Fruit fly (Drosophila melanogaster) whole organism, embryonic: Measurements from ENCODE around the gene CG5096.

Experiments used
- Atf3 ChIP-seq: fragments of 200-800 bp; sonication (Bioruptor generic); optimal IDR thresholded peaks from 3 replicates; lab custom pipeline; 2016; ENCODE audit warnings: missing biosample characterization, missing genetic modification characterization
- CG10209 ChIP-seq: fragments of 200-800 bp; sonication (Bioruptor generic); optimal IDR thresholded peaks from 3 replicates; lab custom pipeline; 2017; ENCODE audit warnings: missing biosample characterization, mild to moderate bottlenecking, missing genetic modification characterization, missing genetic modification reagents
- CG11696 ChIP-seq: fragments of 200-800 bp; sonication (Bioruptor generic); IDR thresholded peaks from 2 replicates; pipeline ENCODE4 v1.3.6; 2022; ENCODE audit warnings: missing biosample characterization, missing genetic modification characterization
- CG12391 ChIP-seq: fragments of 200-800 bp; sonication (Bioruptor generic); optimal IDR thresholded peaks from 3 replicates; lab custom pipeline; 2018; ENCODE audit warnings: missing biosample characterization, mild to moderate bottlenecking, missing genetic modification characterization, moderate library complexity
- CG14710 ChIP-seq: fragments of 200-800 bp; sonication (Bioruptor generic); optimal IDR thresholded peaks from 3 replicates; lab custom pipeline; 2019; ENCODE audit warnings: missing biosample characterization, mild to moderate bottlenecking, missing genetic modification characterization, moderate library complexity
- CG15601 ChIP-seq: fragments of 200-800 bp; sonication (Bioruptor generic); optimal IDR thresholded peaks from 3 replicates; lab custom pipeline; 2019; ENCODE audit warnings: missing biosample characterization, mild to moderate bottlenecking, missing genetic modification characterization, moderate library complexity
- CG15696 ChIP-seq: fragments of 200-800 bp; sonication (Bioruptor generic); optimal IDR thresholded peaks from 2 replicates; lab custom pipeline; 2019; ENCODE audit warnings: missing biosample characterization, mild to moderate bottlenecking, missing genetic modification characterization, moderate library complexity
- CG17829 ChIP-seq: fragments of 200-800 bp; optimal IDR thresholded peaks from 2 replicates; lab custom pipeline; 2019; ENCODE audit warnings: missing biosample characterization, mild to moderate bottlenecking, missing genetic modification characterization, moderate library complexity
- CG18476 ChIP-seq: fragments of 200-800 bp; sonication (Bioruptor generic); optimal IDR thresholded peaks from 2 replicates; lab custom pipeline; 2016; ENCODE audit warnings: missing biosample characterization, mild to moderate bottlenecking, missing genetic modification characterization
- CG18619 ChIP-seq: fragments of 200-800 bp; sonication (Bioruptor generic); optimal IDR thresholded peaks from 3 replicates; lab custom pipeline; 2017; ENCODE audit warnings: missing biosample characterization, mild to moderate bottlenecking, missing genetic modification characterization
- CG31388 ChIP-seq: fragments of 200-800 bp; sonication (Bioruptor generic); optimal IDR thresholded peaks from 2 replicates; lab custom pipeline; 2016; ENCODE audit warnings: missing biosample characterization, missing genetic modification characterization
- CG31441 ChIP-seq: fragments of 200-800 bp; sonication (Bioruptor generic); IDR thresholded peaks from 2 replicates; pipeline ENCODE4 v1.3.6; 2022; ENCODE audit warnings: missing biosample characterization, missing genetic modification characterization
- CG43689 ChIP-seq: fragments of 200-800 bp; sonication (Bioruptor generic); IDR thresholded peaks from 2 replicates; pipeline ENCODE4 v1.3.6; 2022; ENCODE audit warnings: missing biosample characterization, missing genetic modification characterization
- CG6791 ChIP-seq: fragments of 200-800 bp; sonication (Bioruptor generic); IDR thresholded peaks from 3 replicates; pipeline ENCODE4 v1.3.6; 2022; ENCODE audit warnings: missing biosample characterization, missing genetic modification characterization; ENCODE audit not compliant: partially characterized antibody
- CG6854 ChIP-seq: fragments of 200-800 bp; sonication (Bioruptor generic); optimal IDR thresholded peaks from 3 replicates; lab custom pipeline; 2017; ENCODE audit warnings: missing biosample characterization, mild to moderate bottlenecking, missing genetic modification characterization
- CG7786 ChIP-seq: fragments of 200-800 bp; sonication (Bioruptor generic); optimal IDR thresholded peaks from 2 replicates; lab custom pipeline; 2016; ENCODE audit warnings: missing biosample characterization, missing genetic modification characterization
- CG8924 ChIP-seq: fragments of 200-800 bp; optimal IDR thresholded peaks from 3 replicates; lab custom pipeline; 2019; ENCODE audit warnings: missing biosample characterization, mild to moderate bottlenecking, missing genetic modification characterization, moderate library complexity
- CG9876 ChIP-seq: fragments of 200-800 bp; sonication (Bioruptor generic); optimal IDR thresholded peaks from 2 replicates; lab custom pipeline; 2016; ENCODE audit warnings: missing biosample characterization, missing genetic modification characterization
- Dbx ChIP-seq: fragments of 200-800 bp; sonication (Bioruptor generic); IDR thresholded peaks from 3 replicates; pipeline ENCODE4 v1.3.6; 2022; ENCODE audit warnings: missing biosample characterization, missing genetic modification characterization
- Dfd ChIP-seq, 2 experiments: fragments of >200 bp; optimal IDR thresholded peaks; 2 replicates each; lab custom pipeline; 2017; ENCODE audit warnings: missing biosample characterization in 2 of 2, missing genetic modification characterization in 2 of 2
- HmgD ChIP-seq: fragments of 200-800 bp; sonication (Bioruptor generic); optimal IDR thresholded peaks from 3 replicates; lab custom pipeline; 2016; ENCODE audit warnings: missing biosample characterization, missing genetic modification characterization
- Lpt ChIP-seq: fragments of >200 bp; optimal IDR thresholded peaks from 2 replicates; lab custom pipeline; 2018; ENCODE audit warnings: missing biosample characterization, missing genetic modification characterization
- Mad ChIP-seq: fragments of 200-800 bp; sonication (Bioruptor generic); optimal IDR thresholded peaks from 2 replicates; lab custom pipeline; 2016; ENCODE audit warnings: missing biosample characterization, missing genetic modification characterization
- NC2β ChIP-seq: fragments of 200-800 bp; sonication (Bioruptor generic); optimal IDR thresholded peaks from 2 replicates; lab custom pipeline; 2016; ENCODE audit warnings: missing biosample characterization, missing genetic modification characterization
- NfI ChIP-seq: fragments of 200-800 bp; sonication (Bioruptor generic); optimal IDR thresholded peaks from 3 replicates; lab custom pipeline; 2018; ENCODE audit warnings: missing biosample characterization, mild to moderate bottlenecking, missing genetic modification characterization, moderate library complexity
- Pdp1 ChIP-seq, 2 experiments: fragments of 200-800 bp; sonication (Bioruptor generic); optimal IDR thresholded peaks; 3 replicates each; lab custom pipeline; 2016; ENCODE audit warnings: missing biosample characterization in 2 of 2, missing genetic modification characterization in 2 of 2, mild to moderate bottlenecking in 1 of 2, moderate library complexity in 1 of 2
- Sin3A ChIP-seq: fragments of >200 bp; optimal IDR thresholded peaks from 2 replicates; lab custom pipeline; 2018
- Xrp1 ChIP-seq: fragments of 200-800 bp; sonication (Bioruptor generic); IDR thresholded peaks from 2 replicates; pipeline ENCODE4 v1.3.6; 2022; ENCODE audit warnings: missing biosample characterization, missing genetic modification characterization
- ac ChIP-seq: fragments of 200-800 bp; sonication (Bioruptor generic); optimal IDR thresholded peaks from 3 replicates; lab custom pipeline; 2017; ENCODE audit warnings: missing biosample characterization, mild to moderate bottlenecking, missing genetic modification characterization
- al ChIP-seq: fragments of 200-800 bp; sonication (Bioruptor generic); IDR thresholded peaks from 2 replicates; pipeline ENCODE4 v1.3.6; 2022; ENCODE audit warnings: missing biosample characterization, missing genetic modification characterization
- aop ChIP-seq: fragments of 200-800 bp; sonication (Bioruptor generic); IDR thresholded peaks from 2 replicates; pipeline ENCODE4 v1.3.6; 2022; ENCODE audit warnings: missing biosample characterization, missing genetic modification characterization
- ap ChIP-seq: fragments of 200-800 bp; sonication (Bioruptor generic); IDR thresholded peaks from 2 replicates; pipeline ENCODE4 v1.3.6; 2022; ENCODE audit warnings: missing biosample characterization, missing genetic modification characterization
- ase ChIP-seq: fragments of 200-800 bp; sonication (Bioruptor generic); IDR thresholded peaks from 3 replicates; pipeline ENCODE4 v1.3.6; 2022; ENCODE audit warnings: missing biosample characterization, missing genetic modification characterization
- esg ChIP-seq: fragments of 200-800 bp; sonication (Bioruptor generic); conservative IDR thresholded peaks from 2 replicates; pipeline ENCODE4 v1.3.6; 2022; ENCODE audit warnings: missing biosample characterization, missing genetic modification characterization
- fd96Cb ChIP-seq: fragments of 200-800 bp; sonication (Bioruptor generic); optimal IDR thresholded peaks from 2 replicates; lab custom pipeline; 2018; ENCODE audit warnings: missing biosample characterization, mild to moderate bottlenecking, missing genetic modification characterization, moderate library complexity
- gcm2 ChIP-seq: fragments of 200-800 bp; sonication (Bioruptor generic); optimal IDR thresholded peaks from 2 replicates; lab custom pipeline; 2016; ENCODE audit warnings: missing biosample characterization, missing genetic modification characterization
- gro ChIP-seq: fragments of 200-800 bp; sonication (Bioruptor generic); optimal IDR thresholded peaks from 2 replicates; lab custom pipeline; 2016; ENCODE audit warnings: missing biosample characterization, missing genetic modification characterization
- hb ChIP-seq: fragments of 200-800 bp; sonication (Bioruptor generic); IDR thresholded peaks from 3 replicates; pipeline ENCODE4 v1.3.6; 2022; ENCODE audit warnings: missing biosample characterization, missing genetic modification characterization; ENCODE audit not compliant: partially characterized antibody
- hbn ChIP-seq: fragments of 200-800 bp; sonication (Bioruptor generic); IDR thresholded peaks from 2 replicates; pipeline ENCODE4 v1.3.6; 2022; ENCODE audit warnings: missing biosample characterization, missing genetic modification characterization; ENCODE audit not compliant: partially characterized antibody
- hth ChIP-seq: fragments of >200 bp; optimal IDR thresholded peaks from 2 replicates; lab custom pipeline; 2017; ENCODE audit warnings: inconsistent platforms
- inv ChIP-seq: fragments of 200-800 bp; sonication (Bioruptor generic); IDR thresholded peaks from 2 replicates; pipeline ENCODE4 v1.3.6; 2022; ENCODE audit warnings: missing biosample characterization, missing genetic modification characterization; ENCODE audit not compliant: partially characterized antibody
- mam ChIP-seq: fragments of 200-800 bp; sonication (Bioruptor generic); optimal IDR thresholded peaks from 3 replicates; lab custom pipeline; 2016; ENCODE audit warnings: missing biosample characterization, missing genetic modification characterization
- nmo ChIP-seq: fragments of 200-800 bp; sonication (Bioruptor generic); optimal IDR thresholded peaks from 2 replicates; lab custom pipeline; 2018; ENCODE audit warnings: missing biosample characterization, mild to moderate bottlenecking, missing genetic modification characterization, moderate library complexity
- otp ChIP-seq: fragments of 200-800 bp; sonication (Bioruptor generic); IDR thresholded peaks from 3 replicates; pipeline ENCODE4, ENCODE4 v1.3.6; 2022; ENCODE audit warnings: missing biosample characterization, missing genetic modification characterization
- pan ChIP-seq, 4 experiments: fragments of >200 bp in 3 of 4; fragments of 200-800 bp in 1 of 4; sonication (Bioruptor generic) in 1 of 4; optimal IDR thresholded peaks in 3 of 4; IDR thresholded peaks in 1 of 4; 2 replicates each; pipeline versions ENCODE4 v1.3.6 to Lab custom; 2017 to 2022; ENCODE audit warnings: missing biosample characterization in 2 of 4, missing genetic modification characterization in 2 of 4, mixed read lengths in 1 of 4
- slp2 ChIP-seq: fragments of 200-800 bp; sonication (Bioruptor generic); optimal IDR thresholded peaks from 2 replicates; lab custom pipeline; 2016; ENCODE audit warnings: missing biosample characterization, missing genetic modification characterization
- sob ChIP-seq: fragments of 200-800 bp; sonication (Bioruptor generic); IDR thresholded peaks from 2 replicates; pipeline ENCODE4 v1.3.6; 2022; ENCODE audit warnings: missing biosample characterization, missing genetic modification characterization
- tio ChIP-seq: fragments of 200-800 bp; sonication (Bioruptor generic); optimal IDR thresholded peaks from 2 replicates; lab custom pipeline; 2017; ENCODE audit warnings: missing biosample characterization, missing genetic modification characterization, inconsistent platforms
- trh ChIP-seq: fragments of 200-800 bp; sonication (Bioruptor generic); optimal IDR thresholded peaks from 2 replicates; lab custom pipeline; 2016; ENCODE audit warnings: missing biosample characterization, missing genetic modification characterization
- vvl ChIP-seq: fragments of 200-800 bp; sonication (Bioruptor generic); IDR thresholded peaks from 2 replicates; pipeline ENCODE4 v1.3.6; 2022; ENCODE audit warnings: missing biosample characterization, missing genetic modification characterization
- zfh2 ChIP-seq: fragments of 200-800 bp; sonication (Bioruptor generic); optimal IDR thresholded peaks from 2 replicates; lab custom pipeline; 2016; ENCODE audit warnings: missing biosample characterization, missing genetic modification characterization

Gene CG5096

dm6 chr2L:10362408-10363067, 19.5 kb upstream of the CG5096 start, which contains the start of the genes Cand1 and pim (continued):
- TF ChIP-seq CG9876 (GFP tag; lab: Kevin White, UChicago): no peak
- no peak for TF ChIP-seq aop (GFP tag; lab: Robert Waterston, UW)
- TF ChIP-seq sob: no peak
- no peak for TF ChIP-seq vvl (GFP tag; lab: Robert Waterston, UW)
- TF ChIP-seq trh: no peak
- no peak for TF ChIP-seq CG18476 (GFP tag; lab: Kevin White, UChicago)
- peak; percentile 69 for TF ChIP-seq CG17829 (tag; lab: Kevin White, UChicago)
- peak; percentile 42 for TF ChIP-seq CG8924 (tag; lab: Kevin White, UChicago)
- no peak for TF ChIP-seq Mad (GFP tag; lab: Kevin White, UChicago)
- TF ChIP-seq CG15696 (tag; lab: Kevin White, UChicago): no peak
- no peak for TF ChIP-seq CG18619 (GFP tag; lab: Kevin White, UChicago)
- peak; percentile 59 for TF ChIP-seq CG12391 (tag; lab: Kevin White, UChicago)
- no peak for TF ChIP-seq Atf3 (GFP tag; lab: Kevin White, UChicago)
- TF ChIP-seq al (GFP tag; lab: Robert Waterston, UW): no peak
- no peak for TF ChIP-seq Dbx (GFP tag; lab: Robert Waterston, UW)
- no peak for TF ChIP-seq ac (GFP tag; lab: Kevin White, UChicago)
- TF ChIP-seq inv (GFP tag; lab: Robert Waterston, UW): peak; percentile 55
- no peak for TF ChIP-seq tio (GFP tag; lab: Kevin White, UChicago)
- no peak for TF ChIP-seq Lpt (GFP tag; lab: Kevin White, UChicago)
- no peak for TF ChIP-seq Sin3A (lab: Kevin White, UChicago)
- no peak for TF ChIP-seq CG10209 (GFP tag; lab: Kevin White, UChicago)
- TF ChIP-seq HmgD: no peak
- TF ChIP-seq CG6854 (GFP tag; lab: Kevin White, UChicago): no peak
- no peak for TF ChIP-seq CG31388 (GFP tag; lab: Kevin White, UChicago)
- no peak for TF ChIP-seq slp2 (GFP tag; lab: Kevin White, UChicago)
- TF ChIP-seq nmo: peak; percentile 73
- TF ChIP-seq hbn (GFP tag; lab: Robert Waterston, UW): peak; percentile 46; the same call in 1 of the 2 replicates
- no peak for TF ChIP-seq ap
- TF ChIP-seq Pdp1 (GFP tag; optimal IDR thresholded peaks at IDR 0.05; lab: Kevin White, UChicago): no peak
- no peak for TF ChIP-seq CG11696 (GFP tag; lab: Robert Waterston, UW)
- TF ChIP-seq CG7786 (GFP tag; lab: Kevin White, UChicago): no peak
- no peak for TF ChIP-seq pan (optimal IDR thresholded peaks at IDR 0.05; lab: Kevin White, UChicago)
- no peak for TF ChIP-seq pan (GFP tag; optimal IDR thresholded peaks at IDR 0.05 in 1 of 2, IDR thresholded peaks at IDR 0.05 in 1 of 2)
- peak; percentile 77 for TF ChIP-seq CG14710 (tag; lab: Kevin White, UChicago)
- no peak for TF ChIP-seq otp (GFP tag; lab: Robert Waterston, UW)
- TF ChIP-seq gcm2: no peak
- TF ChIP-seq esg (GFP tag; lab: Robert Waterston, UW): no peak
- no peak for TF ChIP-seq NC2β
- TF ChIP-seq gro (GFP tag; lab: Kevin White, UChicago): no peak
- no peak for TF ChIP-seq Xrp1 (GFP tag; lab: Robert Waterston, UW)
- TF ChIP-seq CG31441: no peak
- TF ChIP-seq mam (GFP tag; lab: Kevin White, UChicago): no peak
- TF ChIP-seq hb (GFP tag; lab: Robert Waterston, UW): no peak
- TF ChIP-seq hth (lab: Kevin White, UChicago): no peak
- no peak for TF ChIP-seq fd96Cb (tag; lab: Kevin White, UChicago)
- no peak for TF ChIP-seq CG43689 (GFP tag; lab: Robert Waterston, UW)
- TF ChIP-seq CG6791: no peak
- no peak for TF ChIP-seq NfI
- peak; percentile 62 for TF ChIP-seq CG15601 (tag; lab: Kevin White, UChicago)
- no peak for TF ChIP-seq zfh2
- no peak for TF ChIP-seq ase
- TF ChIP-seq Dfd (GFP tag; optimal IDR thresholded peaks at IDR 0.05; lab: Kevin White, UChicago): no peak
